Fruit fly (Drosophila melanogaster) whole organism, embryonic: Measurements from ENCODE around the gene CG1545.

Source experiments
- ATbp ChIP-seq: fragments of 200-800 bp; sonication (Bioruptor generic); optimal IDR thresholded peaks from 2 replicates; lab custom pipeline; 2017; ENCODE audit warnings: missing biosample characterization, mild to moderate bottlenecking, missing genetic modification characterization, missing genetic modification reagents
- Atf6 ChIP-seq: fragments of 200-800 bp; sonication (Bioruptor generic); IDR thresholded peaks from 2 replicates; pipeline ENCODE4 v1.3.6; 2022; ENCODE audit warnings: missing biosample characterization, missing genetic modification characterization
- CG10462 ChIP-seq: fragments of 200-800 bp; sonication (Bioruptor generic); optimal IDR thresholded peaks from 2 replicates; lab custom pipeline; 2016; ENCODE audit warnings: missing biosample characterization, missing genetic modification characterization
- CG10565 ChIP-seq: fragments of 200-800 bp; sonication (Bioruptor generic); optimal IDR thresholded peaks from 3 replicates; lab custom pipeline; 2016; ENCODE audit warnings: missing biosample characterization, mild to moderate bottlenecking, missing genetic modification characterization
- CG12299 ChIP-seq: fragments of 200-800 bp; sonication (Bioruptor generic); optimal IDR thresholded peaks from 2 replicates; lab custom pipeline; 2018; ENCODE audit warnings: missing biosample characterization, mild to moderate bottlenecking, missing genetic modification characterization
- CG12391 ChIP-seq: fragments of 200-800 bp; sonication (Bioruptor generic); optimal IDR thresholded peaks from 3 replicates; lab custom pipeline; 2018; ENCODE audit warnings: missing biosample characterization, mild to moderate bottlenecking, missing genetic modification characterization, moderate library complexity
- CG12942 ChIP-seq: fragments of 200-800 bp; sonication (Bioruptor generic); optimal IDR thresholded peaks from 3 replicates; lab custom pipeline; 2016; ENCODE audit warnings: missing biosample characterization, missing genetic modification characterization
- CG13424 ChIP-seq: fragments of 200-800 bp; sonication (Bioruptor generic); optimal IDR thresholded peaks from 2 replicates; lab custom pipeline; 2019; ENCODE audit warnings: missing biosample characterization, mild to moderate bottlenecking, missing genetic modification characterization, moderate library complexity
- CG1647 ChIP-seq: fragments of 200-800 bp; sonication (Bioruptor generic); optimal IDR thresholded peaks from 3 replicates; lab custom pipeline; 2016; ENCODE audit warnings: missing biosample characterization, missing genetic modification characterization
- CG17359 ChIP-seq: fragments of 200-800 bp; sonication (Bioruptor generic); optimal IDR thresholded peaks from 3 replicates; lab custom pipeline; 2018; ENCODE audit warnings: missing biosample characterization, mild to moderate bottlenecking, missing genetic modification characterization, moderate library complexity
- CG3065 ChIP-seq: fragments of 200-800 bp; sonication (Bioruptor generic); optimal IDR thresholded peaks from 2 replicates; lab custom pipeline; 2016; ENCODE audit warnings: missing biosample characterization, missing genetic modification characterization
- CG3163 ChIP-seq: fragments of 200-800 bp; sonication (Bioruptor generic); optimal IDR thresholded peaks from 3 replicates; lab custom pipeline; 2016; ENCODE audit warnings: missing biosample characterization, missing genetic modification characterization
- CG32767 ChIP-seq: fragments of 200-800 bp; sonication (Bioruptor generic); IDR thresholded peaks from 2 replicates; pipeline ENCODE4 v1.3.6; 2022; ENCODE audit warnings: missing biosample characterization, missing genetic modification characterization
- CG3281 ChIP-seq: fragments of 200-800 bp; sonication (Bioruptor generic); optimal IDR thresholded peaks from 3 replicates; lab custom pipeline; 2017; ENCODE audit warnings: missing biosample characterization, mild to moderate bottlenecking, missing genetic modification characterization
- CG33213 ChIP-seq: fragments of 200-800 bp; sonication (Bioruptor generic); optimal IDR thresholded peaks from 3 replicates; lab custom pipeline; 2016; ENCODE audit warnings: missing biosample characterization, missing genetic modification characterization
- CG4328 ChIP-seq: fragments of 200-800 bp; sonication (Bioruptor generic); optimal IDR thresholded peaks from 3 replicates; lab custom pipeline; 2017; ENCODE audit warnings: missing biosample characterization, missing genetic modification reagents, missing genetic modification characterization
- CG4730 ChIP-seq: fragments of 200-800 bp; sonication (Bioruptor generic); IDR thresholded peaks from 2 replicates; pipeline ENCODE4 v1.3.6; 2022; ENCODE audit warnings: missing biosample characterization, missing genetic modification characterization
- CG6175 ChIP-seq: fragments of 200-800 bp; sonication (Bioruptor generic); IDR thresholded peaks from 3 replicates; pipeline ENCODE4 v1.3.6; 2022; ENCODE audit warnings: missing biosample characterization, missing genetic modification characterization
- CG6765 ChIP-seq: fragments of 200-800 bp; sonication (Bioruptor generic); optimal IDR thresholded peaks from 3 replicates; lab custom pipeline; 2017; ENCODE audit warnings: missing biosample characterization, mild to moderate bottlenecking, missing genetic modification characterization
- CG7963 ChIP-seq: fragments of 200-800 bp; sonication (Bioruptor generic); IDR thresholded peaks from 3 replicates; pipeline ENCODE4 v1.3.6; 2022; ENCODE audit warnings: missing biosample characterization, missing genetic modification characterization; ENCODE audit not compliant: partially characterized antibody
- D19A ChIP-seq: fragments of 200-800 bp; optimal IDR thresholded peaks from 3 replicates; lab custom pipeline; 2019; ENCODE audit warnings: missing biosample characterization, mild to moderate bottlenecking, missing genetic modification characterization, moderate library complexity
- Dad ChIP-seq: fragments of 200-800 bp; sonication (Bioruptor generic); optimal IDR thresholded peaks from 3 replicates; lab custom pipeline; 2016; ENCODE audit warnings: missing biosample characterization, missing genetic modification characterization
- Dp ChIP-seq: fragments of 200-800 bp; sonication (Bioruptor generic); optimal IDR thresholded peaks from 2 replicates; lab custom pipeline; 2018; ENCODE audit warnings: missing biosample characterization, mild to moderate bottlenecking, missing genetic modification characterization, moderate library complexity
- Elba2 ChIP-seq: fragments of 200-800 bp; sonication (Bioruptor generic); optimal IDR thresholded peaks from 3 replicates; lab custom pipeline; 2016; ENCODE audit warnings: missing biosample characterization, missing genetic modification characterization
- Hr39 ChIP-seq: fragments of >200 bp; optimal IDR thresholded peaks from 2 replicates; lab custom pipeline; 2017
- Hsf ChIP-seq: fragments of 200-800 bp; sonication (Bioruptor generic); optimal IDR thresholded peaks from 3 replicates; lab custom pipeline; 2016; ENCODE audit warnings: missing biosample characterization, missing genetic modification characterization
- Lhr ChIP-seq: fragments of 200-800 bp; sonication (Bioruptor generic); optimal IDR thresholded peaks from 3 replicates; lab custom pipeline; 2017; ENCODE audit warnings: mild to moderate bottlenecking, missing biosample characterization, missing genetic modification reagents, missing genetic modification characterization
- Mad ChIP-seq: fragments of 200-800 bp; sonication (Bioruptor generic); optimal IDR thresholded peaks from 2 replicates; lab custom pipeline; 2016; ENCODE audit warnings: missing biosample characterization, missing genetic modification characterization
- Med ChIP-seq: fragments of 200-800 bp; sonication (Bioruptor generic); peaks from one replicate; lab custom pipeline; 2016; ENCODE audit warnings: missing biosample characterization, missing genetic modification characterization, mild to moderate bottlenecking, inconsistent platforms, moderate library complexity
- Meics ChIP-seq: fragments of 200-800 bp; sonication (Bioruptor generic); optimal IDR thresholded peaks from 2 replicates; lab custom pipeline; 2017; ENCODE audit warnings: missing biosample characterization, mild to moderate bottlenecking, missing genetic modification characterization
- NfI ChIP-seq: fragments of 200-800 bp; sonication (Bioruptor generic); optimal IDR thresholded peaks from 3 replicates; lab custom pipeline; 2018; ENCODE audit warnings: missing biosample characterization, mild to moderate bottlenecking, missing genetic modification characterization, moderate library complexity
- btn ChIP-seq: fragments of 200-800 bp; sonication (Bioruptor generic); optimal IDR thresholded peaks from 2 replicates; lab custom pipeline; 2016; ENCODE audit warnings: missing biosample characterization, missing genetic modification characterization
- cato ChIP-seq: fragments of 200-800 bp; sonication (Bioruptor generic); optimal IDR thresholded peaks from 2 replicates; lab custom pipeline; 2016; ENCODE audit warnings: missing biosample characterization, missing genetic modification characterization, borderline replicate concordance
- crp ChIP-seq, 2 experiments: fragments of 200-800 bp; sonication (Bioruptor generic); optimal IDR thresholded peaks; 2 replicates in 1 of 2; 3 replicates in 1 of 2; lab custom pipeline; 2017; ENCODE audit warnings: missing biosample characterization in 2 of 2, missing genetic modification characterization in 2 of 2, mild to moderate bottlenecking in 1 of 2, moderate library complexity in 1 of 2
- dmrt11E ChIP-seq: fragments of 200-800 bp; sonication (Bioruptor generic); optimal IDR thresholded peaks from 3 replicates; lab custom pipeline; 2018; ENCODE audit warnings: missing biosample characterization, mild to moderate bottlenecking, missing genetic modification characterization, moderate library complexity
- dmrt99B ChIP-seq: fragments of 200-800 bp; sonication (Bioruptor generic); optimal IDR thresholded peaks from 2 replicates; lab custom pipeline; 2018; ENCODE audit warnings: missing biosample characterization, mild to moderate bottlenecking, missing genetic modification characterization, moderate library complexity
- her ChIP-seq: fragments of 200-800 bp; sonication (Bioruptor generic); optimal IDR thresholded peaks from 2 replicates; lab custom pipeline; 2016; ENCODE audit warnings: missing biosample characterization, missing genetic modification characterization
- kah ChIP-seq: fragments of 200-800 bp; sonication (Bioruptor generic); optimal IDR thresholded peaks from 2 replicates; lab custom pipeline; 2018; ENCODE audit warnings: missing biosample characterization, mild to moderate bottlenecking, missing genetic modification characterization
- kay ChIP-seq: fragments of 200-800 bp; sonication (Bioruptor generic); optimal IDR thresholded peaks from 2 replicates; lab custom pipeline; 2016; ENCODE audit warnings: missing biosample characterization, missing genetic modification characterization
- lola ChIP-seq, 3 experiments: fragments of >200 bp in 2 of 3; fragments of 200-800 bp in 1 of 3; sonication (Bioruptor generic) in 1 of 3; optimal IDR thresholded peaks; 2 replicates each; lab custom pipeline; 2017 to 2019; ENCODE audit warnings: missing biosample characterization in 3 of 3, missing genetic modification characterization in 3 of 3, mild to moderate bottlenecking in 1 of 3, moderate library complexity in 1 of 3
- mld ChIP-seq: fragments of 200-800 bp; sonication (Bioruptor generic); IDR thresholded peaks from 3 replicates; pipeline ENCODE4 v1.3.6; 2022; ENCODE audit warnings: missing biosample characterization, missing genetic modification characterization; ENCODE audit not compliant: partially characterized antibody
- org-1 ChIP-seq: fragments of 200-800 bp; sonication (Bioruptor generic); optimal IDR thresholded peaks from 2 replicates; lab custom pipeline; 2017; ENCODE audit warnings: missing biosample characterization, missing genetic modification characterization
- pum ChIP-seq: fragments of 200-800 bp; sonication (Bioruptor generic); optimal IDR thresholded peaks from 2 replicates; lab custom pipeline; 2016; ENCODE audit warnings: missing biosample characterization, missing genetic modification characterization
- sens-2 ChIP-seq: fragments of 200-800 bp; sonication (Bioruptor generic); IDR thresholded peaks from 2 replicates; pipeline ENCODE4 v1.3.6; 2022; ENCODE audit warnings: missing biosample characterization, missing genetic modification characterization
- sr ChIP-seq: fragments of 200-800 bp; sonication (Bioruptor generic); IDR thresholded peaks from 3 replicates; pipeline ENCODE4 v1.3.6; 2022; ENCODE audit warnings: missing biosample characterization, missing genetic modification characterization
- trh ChIP-seq: fragments of 200-800 bp; sonication (Bioruptor generic); optimal IDR thresholded peaks from 2 replicates; lab custom pipeline; 2016; ENCODE audit warnings: missing biosample characterization, missing genetic modification characterization
- unc-4 ChIP-seq: fragments of 200-800 bp; sonication (Bioruptor generic); IDR thresholded peaks from 2 replicates; pipeline ENCODE4 v1.3.6; 2022; ENCODE audit warnings: missing biosample characterization, missing genetic modification characterization; ENCODE audit not compliant: partially characterized antibody
- unpg ChIP-seq: fragments of 200-800 bp; sonication (Bioruptor generic); optimal IDR thresholded peaks from 3 replicates; lab custom pipeline; 2018; ENCODE audit warnings: missing biosample characterization, mild to moderate bottlenecking, missing genetic modification characterization, moderate library complexity
- zfh1 ChIP-seq: fragments of 200-800 bp; sonication (Bioruptor generic); IDR thresholded peaks from 3 replicates; pipeline ENCODE4 v1.3.6; 2022; ENCODE audit warnings: missing biosample characterization, missing genetic modification characterization

Gene CG1545

DNA sequence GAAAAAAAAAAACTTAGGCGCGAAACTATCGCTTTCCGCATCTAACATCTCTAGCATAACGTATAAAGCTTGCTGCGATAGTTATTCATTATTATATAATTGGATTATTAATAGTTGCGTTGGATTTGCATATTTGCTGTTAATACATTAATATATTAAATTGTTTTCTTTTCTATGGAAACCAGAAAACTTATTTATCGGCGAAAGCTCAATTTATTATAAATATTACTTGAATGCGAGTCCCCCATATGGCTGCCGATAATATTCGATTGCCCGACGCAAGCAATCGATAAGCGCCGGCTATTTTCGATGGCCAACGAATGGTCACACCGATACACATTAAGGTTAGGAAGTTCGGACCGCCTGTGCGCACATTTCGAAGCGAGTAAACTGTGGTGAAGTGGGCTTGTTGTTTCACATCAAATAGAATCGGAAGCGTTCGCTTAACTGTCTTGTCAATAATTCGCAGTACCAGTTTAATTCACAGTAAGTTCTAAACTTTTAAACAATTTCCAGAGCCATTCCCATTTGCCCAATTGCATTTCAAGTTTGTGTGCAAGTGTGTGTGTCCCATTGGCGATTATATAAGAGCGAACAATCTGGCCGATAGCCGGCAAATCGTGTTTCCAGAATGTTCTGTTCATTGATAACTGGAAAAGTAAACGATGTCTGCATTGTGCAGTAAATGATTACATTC is 48.9 kb upstream of the CG1545 start, which contains the start of gene Hsp60A (continued):
- TF ChIP-seq Hsf (GFP tag; lab: Kevin White, UChicago) (peak; percentile 41), CG1647 (no peak), CG13424 (tag; lab: Kevin White, UChicago) (peak; percentile 75), ATbp (GFP tag; lab: Kevin White, UChicago) (peak; percentile 9), CG12942 (GFP tag; lab: Kevin White, UChicago) (peak; percentile 15), pum (GFP tag; lab: Kevin White, UChicago) (no peak), dmrt11E (tag; lab: Kevin White, UChicago) (peak; percentile 33), CG6175 (GFP tag; lab: Robert Waterston, UW) (no peak), Atf6 (GFP tag; lab: Robert Waterston, UW) (peak; percentile 43), NfI (GFP tag; lab: Kevin White, UChicago) (peak; percentile 34), CG12299 (tag; lab: Kevin White, UChicago) (peak; percentile 46), CG10565 (GFP tag; lab: Kevin White, UChicago) (no peak), Med (GFP tag; lab: Kevin White, UChicago) (peak; percentile 69), CG32767 (GFP tag; lab: Robert Waterston, UW) (no peak), Hr39 (no peak), CG3065 (GFP tag; lab: Kevin White, UChicago) (no peak), CG6765 (GFP tag; lab: Kevin White, UChicago) (no peak), kay (GFP tag; lab: Kevin White, UChicago) (peak; percentile 15), CG3163 (no peak), CG4328 (GFP tag; lab: Kevin White, UChicago) (no peak), cato (GFP tag; lab: Kevin White, UChicago) (no peak), org-1 (GFP tag; lab: Kevin White, UChicago) (no peak), Dp (GFP tag; lab: Kevin White, UChicago) (peak; percentile 85), CG10462 (no peak), unc-4 (GFP tag; lab: Robert Waterston, UW) (peak; percentile 84), her (GFP tag; lab: Kevin White, UChicago) (no peak), mld (0 out of 3 replicates have a peak, but pooled peaks have one; percentile 37), Elba2 (GFP tag; lab: Kevin White, UChicago) (peak; percentile 13), sens-2 (GFP tag; lab: Robert Waterston, UW) (no peak), lola (GFP tag; optimal IDR thresholded peaks at IDR 0.05; lab: Kevin White, UChicago) (peak in 1 of 3 experiments; percentile 43), sr (GFP tag; lab: Robert Waterston, UW) (no peak), Mad (GFP tag; lab: Kevin White, UChicago) (peak; percentile 58), CG4730 (GFP tag; lab: Robert Waterston, UW) (0 out of 2 replicates have a peak, but pooled peaks have one; percentile 15), dmrt99B (tag; lab: Kevin White, UChicago) (peak; percentile 43), zfh1 (GFP tag; lab: Robert Waterston, UW) (no peak; the same call in 2 of the 3 replicates), Meics (peak; percentile 33), CG7963 (GFP tag; lab: Robert Waterston, UW) (0 out of 3 replicates have a peak, but pooled peaks have one; percentile 54), CG3281 (GFP tag; lab: Kevin White, UChicago) (peak; percentile 33), CG12391 (tag; lab: Kevin White, UChicago) (peak; percentile 74), trh (no peak), D19A (peak; percentile 27), crp (GFP tag; optimal IDR thresholded peaks at IDR 0.05; lab: Kevin White, UChicago) (peak in 1 of 2 experiments; percentile 9), CG33213 (GFP tag; lab: Kevin White, UChicago) (no peak), kah (GFP tag; lab: Kevin White, UChicago) (no peak), btn (GFP tag; lab: Kevin White, UChicago) (no peak), unpg (GFP tag; lab: Kevin White, UChicago) (peak; percentile 60), Dad (peak; percentile 16), Lhr (GFP tag; lab: Kevin White, UChicago) (peak; percentile 34), CG17359 (tag; lab: Kevin White, UChicago) (peak; percentile 56)
